Worm (Caenorhabditis elegans): ENCODE measurements around the gene moa-2.

Gene moa-2

DNA sequence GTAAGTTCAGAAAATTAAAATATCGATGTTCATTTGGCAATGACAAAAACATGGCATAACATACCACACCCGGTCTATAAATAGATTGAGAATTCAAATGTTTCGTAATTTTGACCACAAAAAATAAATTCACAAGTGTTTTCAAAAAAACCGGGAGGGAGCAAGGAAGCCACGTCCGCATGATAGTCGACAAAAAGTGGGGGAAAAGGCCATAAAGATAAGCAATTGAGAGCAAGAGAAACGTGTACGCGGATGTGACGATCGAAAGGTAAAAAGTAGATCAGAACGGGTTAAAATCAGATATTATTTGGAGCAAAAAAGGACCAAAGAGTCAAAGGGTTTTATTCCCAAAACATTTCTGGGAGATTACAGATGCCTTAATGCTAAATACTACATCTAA lies 4.1 kb downstream of the moa-2 start:
- TF ChIP-seq unc-62 (GFP tag; optimal IDR thresholded peaks at IDR 0.05): no peak

DNA sequence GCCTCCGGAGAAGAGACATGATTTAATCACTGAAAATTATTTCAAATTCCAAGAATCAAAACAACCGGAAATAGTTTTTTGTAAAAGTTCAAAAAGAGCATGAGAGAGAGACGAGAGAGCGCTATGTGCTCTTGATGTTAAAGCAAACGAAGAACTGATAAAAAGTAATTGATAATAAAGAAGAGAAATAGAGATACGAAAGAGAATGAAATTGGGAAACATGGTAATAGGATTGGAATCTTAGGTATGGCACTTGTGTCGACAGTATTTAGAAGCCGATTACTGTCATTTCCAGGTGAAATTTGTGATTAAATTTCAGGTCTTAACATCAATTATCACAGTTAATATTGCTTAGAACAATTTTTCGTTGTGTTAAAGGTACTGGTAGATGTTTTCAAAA lies 4.9 kb downstream of the moa-2 start, which contains the start of gene nhx-2:
nhx-2 (minus strand) TSS at position 29 of the 400 bp plus-strand sequence.
- TF ChIP-seq unc-62 (GFP tag; optimal IDR thresholded peaks at IDR 0.05): no peak

DNA sequence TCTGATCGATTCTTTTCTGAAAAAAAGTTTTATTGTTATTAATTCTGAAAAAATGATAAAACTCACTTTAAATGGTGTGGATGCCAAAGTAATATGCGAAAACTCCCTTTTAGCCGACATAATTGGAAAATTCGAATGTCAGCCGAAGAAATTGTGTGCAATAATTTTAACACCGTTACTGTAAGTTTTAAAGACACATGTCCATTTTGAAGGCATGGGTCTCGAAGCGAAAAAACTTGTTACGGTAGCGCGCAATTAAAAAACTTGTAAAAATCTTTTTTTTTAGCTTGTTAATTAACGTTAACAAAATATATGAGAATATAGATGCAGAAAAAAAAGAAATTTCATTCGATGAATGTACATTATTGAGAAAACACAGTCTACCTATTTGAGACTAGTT lies 8.4 kb downstream of the moa-2 start, which contains the start of gene pid-1:
pid-1 (minus strand) TSS at position 173 of the 400 bp plus-strand sequence.
- TF ChIP-seq unc-62 (GFP tag; optimal IDR thresholded peaks at IDR 0.05): no peak

DNA sequence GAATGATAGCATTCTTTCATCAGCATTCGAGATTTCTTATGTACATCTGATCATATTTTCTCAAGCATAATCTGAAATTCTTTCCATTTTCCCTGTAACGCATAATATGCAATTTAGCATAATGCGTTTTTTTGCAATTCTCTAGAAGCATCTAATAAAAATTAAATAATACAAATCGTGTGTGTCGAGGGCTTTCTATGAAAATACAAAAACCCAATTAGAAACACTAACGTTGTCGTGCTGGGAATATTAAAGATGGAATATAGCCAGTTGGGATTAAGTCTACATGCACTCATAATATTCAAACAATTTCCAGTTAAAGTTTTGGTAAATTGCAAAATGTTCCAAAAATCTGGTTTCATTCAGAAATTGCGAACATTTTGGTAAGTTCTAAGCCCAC lies 14.2 kb downstream of the moa-2 start, which contains the start of gene F18A1.1:
F18A1.1 (plus strand) TSS at position 301 of the 400 bp plus-strand sequence.
- TF ChIP-seq unc-62 (GFP tag; optimal IDR thresholded peaks at IDR 0.05): no peak

DNA sequence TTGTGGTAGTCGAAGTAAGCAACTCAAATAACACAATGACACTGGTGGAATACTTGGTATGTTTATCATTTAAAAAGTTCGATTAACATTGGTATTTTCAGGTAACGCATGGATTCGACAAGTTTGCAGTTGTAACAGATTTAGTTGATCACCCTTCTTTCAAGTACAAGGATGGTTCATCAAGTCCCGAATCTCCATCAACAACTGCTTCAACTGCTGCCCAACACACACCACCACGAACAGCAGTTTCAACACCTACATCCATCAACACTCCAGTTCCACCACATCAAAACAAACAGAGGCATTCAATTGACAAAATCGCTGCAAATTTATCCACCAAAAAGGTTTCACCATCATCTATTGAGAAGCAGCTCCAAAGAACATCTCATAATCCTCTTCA lies 16.3 kb downstream of the moa-2 start:
- TF ChIP-seq unc-62 (GFP tag; optimal IDR thresholded peaks at IDR 0.05): no peak

DNA sequence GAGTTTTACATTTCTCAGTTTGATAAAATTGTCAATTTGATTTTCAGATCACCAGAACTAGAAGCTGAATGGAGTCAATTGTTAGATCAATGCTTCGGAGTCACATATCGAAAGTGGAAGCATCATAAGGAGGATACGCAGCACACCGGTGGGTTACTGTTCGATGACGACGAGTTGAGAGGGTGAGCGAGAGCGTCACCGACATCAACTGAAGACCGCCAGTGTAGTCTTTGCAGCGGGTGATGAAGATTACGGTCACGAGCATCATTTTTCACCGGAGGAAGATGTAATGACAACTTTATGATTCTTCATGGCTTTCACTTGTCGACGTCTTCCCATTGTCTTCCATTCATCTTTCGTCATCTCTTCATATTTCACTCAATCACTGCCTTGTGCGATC lies 16.9 kb downstream of the moa-2 start, which contains the start of gene lin-26:
lin-26 (plus strand) TSS at position 301 of the 400 bp plus-strand sequence.
- no peak for TF ChIP-seq unc-62 (GFP tag; optimal IDR thresholded peaks at IDR 0.05)

DNA sequence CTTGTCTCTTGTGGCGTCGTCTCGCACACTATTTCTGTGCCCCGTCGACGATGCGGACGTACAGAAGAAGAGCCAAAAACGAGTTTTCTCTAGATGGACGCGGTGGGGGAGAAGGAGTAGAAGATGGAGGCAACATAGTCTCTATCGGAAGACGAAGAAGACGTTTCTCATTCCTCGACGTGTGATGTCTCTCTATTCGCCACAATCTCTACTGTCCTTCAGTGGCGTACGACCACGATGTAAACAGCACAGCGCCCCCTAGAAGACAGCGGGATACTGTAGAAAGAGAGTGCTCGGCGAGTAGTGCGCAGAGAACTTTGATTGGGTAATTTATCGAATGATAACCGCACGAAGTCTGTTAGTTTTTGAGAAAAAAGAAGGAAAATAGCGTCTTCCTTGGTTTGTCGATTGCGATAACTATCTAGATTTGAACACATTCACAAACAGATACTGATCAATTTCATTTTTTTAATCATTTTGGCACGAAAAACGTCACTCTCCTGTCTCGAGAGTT lies 19.3 kb downstream of the moa-2 start:
- no peak for TF ChIP-seq unc-62 (GFP tag; optimal IDR thresholded peaks at IDR 0.05)

DNA sequence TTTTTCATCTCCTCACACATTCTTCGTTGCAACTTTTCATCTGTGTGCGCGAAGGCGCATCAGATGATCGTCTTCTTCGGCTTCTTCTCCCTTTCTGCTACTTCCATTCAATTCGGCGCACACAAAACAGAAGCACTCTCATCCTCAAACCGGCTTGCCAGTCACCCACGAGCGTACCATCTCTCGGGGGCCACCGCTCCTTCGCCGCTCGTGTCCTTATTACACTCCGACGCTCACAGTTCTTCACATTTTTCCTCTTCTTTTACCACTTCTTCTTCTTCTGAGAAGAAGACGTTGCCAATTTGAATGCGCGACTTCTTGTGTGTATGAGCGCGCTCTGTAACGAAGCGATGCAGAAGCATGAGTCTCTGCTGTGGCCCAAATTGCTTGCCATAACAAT lies 20.3 kb downstream of the moa-2 start:
- TF ChIP-seq unc-62 (GFP tag; optimal IDR thresholded peaks at IDR 0.05): no peak

DNA sequence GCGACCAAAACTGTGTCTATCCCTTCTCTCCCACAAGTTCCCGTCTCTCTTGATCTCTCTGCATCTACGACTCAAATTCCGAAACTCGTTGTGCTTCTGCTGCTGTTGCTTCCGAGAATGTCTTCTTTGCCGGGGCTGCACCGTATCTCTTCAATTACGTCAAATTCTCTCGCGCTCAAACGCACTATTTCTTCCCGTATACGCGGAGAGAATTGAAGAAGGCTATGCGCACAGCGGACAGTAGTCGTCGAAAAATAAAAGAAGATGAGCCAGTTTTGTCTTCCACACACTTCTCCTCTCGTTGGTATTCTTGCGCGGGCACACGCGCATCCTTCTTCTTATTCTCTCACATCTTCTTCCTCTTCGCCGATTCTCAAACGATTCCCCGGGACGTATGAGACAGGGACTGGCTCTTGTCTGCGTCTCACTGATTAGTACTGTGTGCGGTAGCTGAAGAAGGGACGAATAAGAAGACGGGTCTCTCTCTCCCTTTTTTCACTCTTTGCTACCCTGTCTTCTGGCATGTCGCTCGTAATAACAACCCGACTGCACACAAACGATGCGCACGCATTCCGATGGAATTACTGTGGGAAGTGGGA lies 22.4 kb downstream of the moa-2 start:
- no peak for TF ChIP-seq unc-62 (GFP tag; optimal IDR thresholded peaks at IDR 0.05)

DNA sequence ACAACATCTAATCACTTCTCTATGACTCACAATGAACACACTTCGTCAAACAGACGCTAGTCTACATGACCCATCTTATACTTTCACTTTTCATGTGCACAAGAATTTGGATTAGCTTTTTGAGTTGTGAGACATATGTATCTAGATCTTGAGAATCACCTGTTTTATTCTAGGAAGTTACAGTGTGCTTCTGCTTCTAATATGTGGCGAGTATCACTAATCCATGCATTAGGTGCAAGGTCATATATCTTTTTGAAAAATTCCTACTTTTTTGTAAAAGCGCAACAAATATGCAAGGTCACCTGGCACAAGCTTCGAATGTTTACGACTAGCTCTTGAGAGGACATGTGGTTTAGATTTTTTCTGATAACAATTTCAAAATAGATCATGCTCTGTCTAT lies 23.1 kb downstream of the moa-2 start:
- no peak for TF ChIP-seq unc-62 (GFP tag; optimal IDR thresholded peaks at IDR 0.05)

DNA sequence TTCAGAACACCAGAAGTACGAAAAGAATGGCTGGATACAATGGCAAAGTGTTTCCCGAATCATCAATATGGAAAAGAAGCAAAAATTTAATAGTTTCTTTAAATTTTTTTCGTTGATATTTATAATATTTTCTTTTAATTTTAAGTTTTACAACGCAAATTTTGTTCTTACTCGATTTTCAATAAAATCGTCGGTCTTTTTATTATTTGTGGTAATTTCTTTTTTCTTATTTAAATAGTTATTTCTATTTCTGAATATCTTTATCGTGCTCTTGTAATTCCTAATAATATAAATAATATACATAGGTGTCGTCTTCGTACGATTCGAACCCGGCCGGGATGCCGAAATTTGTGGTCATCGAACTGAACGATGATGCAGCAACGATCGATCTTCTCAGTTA lies 27.1 kb downstream of the moa-2 start, which contains the start of gene lir-1:
lir-1 (plus strand) TSS at position 301 of the 400 bp plus-strand sequence.
- no peak for TF ChIP-seq unc-62 (GFP tag; optimal IDR thresholded peaks at IDR 0.05)

DNA sequence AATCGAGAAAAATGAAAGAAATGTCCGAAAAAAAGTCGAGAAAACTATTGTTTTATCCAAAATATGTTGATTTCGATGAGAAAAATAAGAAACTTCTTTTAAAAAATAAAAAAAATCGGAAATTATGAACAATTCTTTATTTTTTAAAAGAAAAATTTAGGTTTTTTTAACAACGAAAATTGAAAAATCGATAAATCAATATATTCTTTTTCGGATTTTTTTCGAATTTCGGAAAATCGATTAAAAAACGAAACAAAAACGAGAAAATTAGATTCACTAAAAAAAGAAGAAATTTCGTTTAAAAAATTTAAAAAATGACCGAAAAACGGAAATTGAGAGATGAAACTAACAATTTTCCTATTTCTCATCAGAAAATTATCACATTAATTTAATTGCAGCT lies 28.8 kb downstream of the moa-2 start:
- no peak for TF ChIP-seq unc-62 (GFP tag; optimal IDR thresholded peaks at IDR 0.05)

DNA sequence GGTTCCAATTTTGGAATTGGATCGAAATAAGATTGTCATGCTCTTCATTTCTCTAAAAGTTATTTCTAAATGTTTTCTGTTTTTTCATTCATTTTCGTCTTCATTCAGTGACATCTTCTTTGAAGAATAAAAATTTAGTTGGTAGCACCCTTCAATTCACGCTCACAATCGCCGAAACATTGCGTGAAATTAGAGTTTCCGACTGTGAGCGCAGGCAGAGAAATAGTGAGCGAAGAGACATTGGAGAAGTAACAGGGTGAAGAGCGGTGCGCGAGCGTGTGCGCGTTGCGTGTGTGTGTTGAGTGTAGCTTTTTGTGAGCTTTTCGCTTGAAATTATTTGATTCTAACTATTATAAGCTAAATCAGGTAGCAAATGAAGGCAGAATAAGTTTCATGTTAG lies 29.4 kb downstream of the moa-2 start:
- no peak for TF ChIP-seq unc-62 (GFP tag; optimal IDR thresholded peaks at IDR 0.05)

DNA sequence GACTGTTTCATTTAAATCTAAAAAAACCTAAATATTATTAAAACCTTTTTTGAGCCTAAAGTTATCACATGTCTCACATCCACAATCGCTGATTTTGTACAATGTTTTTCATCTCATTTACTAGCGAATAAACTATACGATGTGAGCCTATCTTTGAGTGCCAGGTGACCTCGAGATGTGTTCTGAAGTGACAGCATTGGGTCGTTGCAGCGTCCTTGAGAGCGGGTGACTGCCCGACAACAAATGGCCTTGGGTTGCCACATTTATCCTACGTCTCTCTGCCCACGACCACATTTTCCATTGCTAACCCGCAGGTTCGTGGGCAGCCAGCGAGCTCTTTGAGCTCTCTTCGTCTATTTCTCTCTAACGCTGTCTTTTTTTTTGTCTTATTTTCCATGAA lies 31.9 kb downstream of the moa-2 start, which contains the start of gene lir-2:
lir-2 (plus strand) TSS at position 301 of the 400 bp plus-strand sequence.
- TF ChIP-seq unc-62 (GFP tag; optimal IDR thresholded peaks at IDR 0.05): no peak

DNA sequence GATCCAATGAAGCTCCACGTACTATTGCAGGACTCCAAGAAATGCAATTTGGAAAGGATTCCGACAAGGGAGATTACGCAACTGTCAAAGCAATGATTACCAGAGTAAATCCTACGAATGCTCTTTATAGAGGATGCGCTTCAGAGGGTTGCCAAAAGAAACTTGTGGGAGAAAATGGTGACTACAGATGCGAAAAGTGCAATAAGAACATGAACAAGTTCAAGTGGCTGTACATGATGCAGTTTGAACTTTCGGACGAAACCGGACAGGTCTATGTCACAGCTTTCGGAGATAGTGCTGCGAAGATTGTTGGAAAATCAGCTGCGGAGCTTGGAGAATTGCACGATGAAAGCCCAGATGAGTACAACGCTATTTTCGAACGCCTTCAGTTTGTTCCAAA lies 32.5 kb downstream of the moa-2 start:
- no peak for TF ChIP-seq unc-62 (GFP tag; optimal IDR thresholded peaks at IDR 0.05)

DNA sequence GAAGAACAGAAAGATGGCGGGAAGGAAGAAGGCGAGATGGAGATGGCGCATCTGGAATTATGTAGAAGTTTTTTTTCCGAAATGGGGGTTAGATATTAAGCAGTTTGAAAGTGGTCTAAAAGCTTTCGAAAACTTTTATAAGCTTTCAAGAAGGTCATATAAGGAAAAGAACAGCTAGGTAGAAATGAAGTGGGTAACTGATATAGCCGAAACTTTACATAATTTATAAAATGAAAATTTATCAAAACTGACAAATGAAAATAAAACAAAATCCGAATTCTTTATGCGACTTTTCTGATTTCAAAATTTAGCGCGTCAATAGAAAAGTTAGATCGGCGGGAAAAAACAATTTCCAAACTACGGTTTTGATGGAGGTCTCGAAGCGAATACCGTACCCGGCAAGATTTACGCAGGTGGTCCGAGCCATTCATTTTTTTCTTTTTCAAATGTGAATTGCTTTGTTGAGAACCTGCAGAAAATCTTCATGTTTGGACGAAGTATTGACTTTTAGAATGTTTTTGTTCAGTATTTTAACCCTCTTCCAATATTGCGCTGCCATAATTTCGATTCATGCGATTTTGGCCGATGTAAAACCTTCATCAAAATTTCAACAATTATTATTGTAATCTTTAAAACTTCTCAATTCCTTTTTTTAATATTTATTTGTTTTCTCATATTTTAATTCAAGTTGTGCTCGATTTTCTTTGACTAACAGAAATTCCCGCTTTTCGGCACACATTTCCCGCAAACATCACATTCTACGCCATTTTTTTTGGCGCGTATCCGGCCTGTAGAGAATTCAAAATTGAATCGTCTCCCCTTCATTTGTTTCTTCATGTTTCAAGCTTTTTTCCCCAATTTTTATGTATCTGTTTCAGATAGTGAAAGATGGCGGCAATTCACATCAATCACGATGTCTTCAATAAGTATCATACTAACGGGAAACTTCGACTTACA lies 34.9 kb downstream of the moa-2 start, which contains the start of the genes F18A1.7 and rpa-1:
F18A1.7 (minus strand) TSS at position 51 of the 957 bp plus-strand sequence.
rpa-1 (plus strand) TSS at position 879 of the 957 bp plus-strand sequence.
- no peak for TF ChIP-seq unc-62 (GFP tag; optimal IDR thresholded peaks at IDR 0.05)

All from whole organism, dauer.